Worm (Caenorhabditis elegans) whole organism, L1 larva: ENCODE data around the gene sri-74.
"Not testable (repeated sequence)": the region's sequence is repeated elsewhere in the genome, so short reads cannot be mapped to it uniquely, and the experiment has no call there.

Source experiments
- C04F5.9 ChIP-seq: sonication (generic microtip); optimal IDR thresholded peaks from 2 replicates; lab custom pipeline; 2016; ENCODE audit warnings: missing genetic modification characterization, missing compliant biosample characterization
- ama-1 ChIP-seq: fragments of 150-350 bp; optimal IDR thresholded peaks from 2 replicates; lab custom pipeline; 2014
- lin-15B ChIP-seq: fragments of 150-350 bp; sonication (generic microtip); optimal IDR thresholded peaks from 3 replicates; lab custom pipeline; 2014; ENCODE audit warnings: missing biosample characterization, missing genetic modification characterization
- lin-39 ChIP-seq: fragments of 150-350 bp; optimal IDR thresholded peaks from 2 replicates; lab custom pipeline; 2014; ENCODE audit warnings: missing biosample characterization, missing genetic modification reagents, missing genetic modification characterization
- mdl-1 ChIP-seq, 2 experiments: fragments of 150-350 bp; optimal IDR thresholded peaks; 2 replicates each; lab custom pipeline; 2014 to 2017; ENCODE audit warnings: missing biosample characterization in 2 of 2, missing genetic modification characterization in 2 of 2, inconsistent platforms in 1 of 2
- nhr-11 ChIP-seq: fragments of 150-350 bp; optimal IDR thresholded peaks from 2 replicates; lab custom pipeline; 2014; ENCODE audit warnings: missing biosample characterization, missing genetic modification characterization
- nhr-12 ChIP-seq: sonication (generic microtip); optimal IDR thresholded peaks from 2 replicates; lab custom pipeline; 2017; ENCODE audit warnings: missing biosample characterization, missing genetic modification characterization
- nhr-84 ChIP-seq: sonication (generic microtip); optimal IDR thresholded peaks from 2 replicates; lab custom pipeline; 2017; ENCODE audit warnings: missing biosample characterization, missing genetic modification characterization
- rnt-1 ChIP-seq: sonication (generic microtip); optimal IDR thresholded peaks from 2 replicates; lab custom pipeline; 2016; ENCODE audit warnings: mild to moderate bottlenecking, missing genetic modification characterization, moderate library complexity, missing compliant biosample characterization
- sptf-1 ChIP-seq: fragments of 150-350 bp; optimal IDR thresholded peaks from 2 replicates; lab custom pipeline; 2014; ENCODE audit warnings: missing biosample characterization, missing genetic modification characterization
- tbx-2 ChIP-seq: sonication (generic microtip); optimal IDR thresholded peaks from 2 replicates; lab custom pipeline; 2016; ENCODE audit warnings: missing genetic modification characterization, missing compliant biosample characterization
- unc-30 ChIP-seq: sonication (generic microtip); optimal IDR thresholded peaks from 2 replicates; lab custom pipeline; 2017; ENCODE audit warnings: missing biosample characterization, missing genetic modification characterization
- ztf-4 ChIP-seq: fragments of 150-350 bp; optimal IDR thresholded peaks from 2 replicates; lab custom pipeline; 2014; ENCODE audit warnings: missing biosample characterization, missing genetic modification characterization

DNA sequence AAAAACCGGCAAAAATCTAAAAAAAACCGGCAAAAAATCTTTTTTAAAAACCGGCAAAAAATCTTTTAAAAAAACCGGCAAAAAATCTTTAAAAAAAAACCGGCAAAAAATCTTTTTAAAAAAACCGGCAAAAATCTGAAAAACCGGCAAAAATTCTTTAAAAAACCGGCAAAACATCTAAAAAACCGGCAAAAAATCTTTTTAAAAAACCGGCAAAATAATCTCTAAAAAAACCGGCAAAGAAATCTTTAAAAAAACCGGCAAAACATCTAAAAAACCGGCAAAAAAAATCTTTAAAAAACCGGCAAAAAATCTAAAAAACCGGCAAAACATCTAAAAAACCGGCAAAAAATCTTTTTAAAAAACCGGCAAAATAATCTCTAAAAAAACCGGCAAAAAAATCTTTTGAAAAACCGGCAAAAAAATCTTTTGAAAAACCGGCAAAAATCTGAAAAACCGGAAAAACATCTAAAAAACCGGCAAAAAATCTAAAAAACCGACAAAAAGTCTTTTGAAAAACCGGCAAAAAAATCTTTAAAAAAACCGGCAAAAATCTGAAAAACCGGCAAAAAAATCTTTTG lies 12.5 kb downstream of the sri-74 start:
- TF ChIP-seq tbx-2 (tag; lab: Kevin White, UChicago); C04F5.9 (tag; lab: Kevin White, UChicago); sptf-1; nhr-84; mdl-1 (tag; optimal IDR thresholded peaks at IDR 0.05; lab: Kevin White, UChicago); nhr-12 (tag; lab: Kevin White, UChicago); unc-30 (tag; lab: Kevin White, UChicago); lin-39 (tag; lab: Kevin White, UChicago); ztf-4; nhr-11 (tag; lab: Kevin White, UChicago); ama-1 (lab: Kevin White, UChicago); rnt-1 (tag; lab: Kevin White, UChicago); lin-15B (tag; lab: Kevin White, UChicago): not testable (repeated sequence)
